Fruit fly (Drosophila melanogaster): ENCODE data around the gene Arf1.

Arf1 gene

DNA sequence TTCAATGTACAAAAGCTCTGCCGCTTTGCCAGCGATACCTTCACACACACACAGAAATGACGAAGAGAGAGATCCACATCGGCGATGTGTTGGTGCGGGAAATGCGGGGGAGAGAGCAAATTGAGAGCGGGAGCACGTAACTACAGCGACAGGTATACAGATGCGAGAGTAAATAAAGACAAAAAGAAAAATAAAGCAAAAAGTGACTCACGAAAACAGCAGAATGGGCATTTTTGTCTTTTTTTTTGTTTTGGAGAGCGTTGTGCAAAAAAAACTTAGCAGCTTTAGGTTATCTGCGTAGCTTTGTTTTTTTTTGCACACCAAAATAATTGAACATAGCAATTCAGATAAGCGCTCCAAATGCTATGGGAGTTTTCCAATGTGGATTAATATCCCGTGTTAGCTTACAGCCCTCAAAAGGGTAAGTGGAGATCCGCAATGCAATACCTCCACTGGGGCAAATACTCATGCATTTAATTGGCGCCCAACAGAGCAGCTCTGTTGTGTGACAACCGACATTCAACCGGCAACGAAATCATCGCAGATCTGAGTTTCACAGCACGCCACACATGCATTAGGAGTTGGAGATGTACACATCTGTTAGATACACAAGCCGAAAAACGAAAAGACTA, 49.4 kb downstream of the Arf1 start (continued):
- TF ChIP-seq Deaf1 (tag; optimal IDR thresholded peaks at IDR 0.05): peak; percentile 74
- 0 out of 3 replicates have a peak, but pooled peaks have one; percentile 7 for TF ChIP-seq z (GFP tag; IDR thresholded peaks at IDR 0.05)
- peak; percentile 25 for TF ChIP-seq CG17385 (GFP tag; optimal IDR thresholded peaks at IDR 0.05)
- no peak for TF ChIP-seq CG5180 (GFP tag; optimal IDR thresholded peaks at IDR 0.05)
- TF ChIP-seq scrt (GFP tag; optimal IDR thresholded peaks at IDR 0.05): peak; percentile 18
- peak; percentile 22; the same call in 1 of the 2 replicates for TF ChIP-seq sob (GFP tag; IDR thresholded peaks at IDR 0.05)
- TF ChIP-seq CG10979 (tag; optimal IDR thresholded peaks at IDR 0.05): no peak
- peak; percentile 27 for TF ChIP-seq CG10543 (GFP tag; optimal IDR thresholded peaks at IDR 0.05)
- peak; percentile 75; the same call in 2 of the 3 replicates for TF ChIP-seq CG17361 (GFP tag; IDR thresholded peaks at IDR 0.05)
- TF ChIP-seq chinmo (GFP tag; IDR thresholded peaks at IDR 0.05; ENCODE audit: partially characterized antibody): peak; percentile 87; the same call in 2 of the 4 replicates
- TF ChIP-seq rib (GFP tag; IDR thresholded peaks at IDR 0.05): peak; percentile 86
- TF ChIP-seq CG5245 (GFP tag; optimal IDR thresholded peaks at IDR 0.05): no peak
- peak; percentile 28 for TF ChIP-seq caup (GFP tag; optimal IDR thresholded peaks at IDR 0.05; ENCODE audit: severe bottlenecking)
- no peak for TF ChIP-seq CG17186 (GFP tag; optimal IDR thresholded peaks at IDR 0.05)
- peak; percentile 15 for TF ChIP-seq Fer2 (tag; optimal IDR thresholded peaks at IDR 0.05)
- TF ChIP-seq CG3995 (GFP tag; optimal IDR thresholded peaks at IDR 0.05): peak; percentile 34
- TF ChIP-seq CG13296 (GFP tag; optimal IDR thresholded peaks at IDR 0.05): peak; percentile 55
- TF ChIP-seq CG17359 (tag; optimal IDR thresholded peaks at IDR 0.05): peak; percentile 18
- peak; percentile 87 to 97 for TF ChIP-seq Trl (optimal IDR thresholded peaks at IDR 0.05)
- peak; percentile 33 for TF ChIP-seq Trl (GFP tag; optimal IDR thresholded peaks at IDR 0.05)
- no peak for TF ChIP-seq pita (GFP tag; optimal IDR thresholded peaks at IDR 0.05)
- TF ChIP-seq CG13894 (tag; optimal IDR thresholded peaks at IDR 0.05): peak; percentile 30
- TF ChIP-seq Doc2 (GFP tag; IDR thresholded peaks at IDR 0.05): no peak
- TF ChIP-seq CG13624 (GFP tag; optimal IDR thresholded peaks at IDR 0.05): peak; percentile 22
- no peak for TF ChIP-seq Oli (tag; optimal IDR thresholded peaks at IDR 0.05)
- TF ChIP-seq sug (tag; optimal IDR thresholded peaks at IDR 0.05): peak; percentile 15
- TF ChIP-seq CHES-1-like (GFP tag; optimal IDR thresholded peaks at IDR 0.05): no peak
- peak; percentile 17; the same call in 1 of the 2 replicates for TF ChIP-seq stc (GFP tag; IDR thresholded peaks at IDR 0.05)
- peak; percentile 86 for TF ChIP-seq cg (GFP tag; optimal IDR thresholded peaks at IDR 0.05)
- peak; percentile 43; the same call in 1 of the 2 replicates for TF ChIP-seq ssp (GFP tag; IDR thresholded peaks at IDR 0.05)
- peak; percentile 40; the same call in 1 of the 2 replicates for TF ChIP-seq CG13287 (GFP tag; IDR thresholded peaks at IDR 0.05; ENCODE audit: partially characterized antibody)
- TF ChIP-seq Xrp1 (GFP tag; IDR thresholded peaks at IDR 0.05): 0 out of 2 replicates have a peak, but pooled peaks have one; percentile 16
- TF ChIP-seq Dbx (GFP tag; IDR thresholded peaks at IDR 0.05): peak; percentile 38; the same call in 1 of the 3 replicates
- TF ChIP-seq CG8290 (GFP tag; optimal IDR thresholded peaks at IDR 0.05): no peak
- TF ChIP-seq CG8290 (tag; optimal IDR thresholded peaks at IDR 0.05): peak in 1 of 2 experiments; percentile 51
- TF ChIP-seq D19A (tag; optimal IDR thresholded peaks at IDR 0.05): no peak
- TF ChIP-seq exex (tag; optimal IDR thresholded peaks at IDR 0.05): peak; percentile 20
- peak; percentile 38 for TF ChIP-seq yki (optimal IDR thresholded peaks at IDR 0.05)
- TF ChIP-seq sd (tag; optimal IDR thresholded peaks at IDR 0.05): peak; percentile 56
- peak; percentile 82 for TF ChIP-seq Adf1 (GFP tag; IDR thresholded peaks at IDR 0.05)
- peak; percentile 28 for TF ChIP-seq CG12769 (tag; optimal IDR thresholded peaks at IDR 0.05)
- no peak for TF ChIP-seq CG15479 (GFP tag; optimal IDR thresholded peaks at IDR 0.05)
- TF ChIP-seq CG3281 (GFP tag; optimal IDR thresholded peaks at IDR 0.05): peak; percentile 15
- no peak for TF ChIP-seq luna (GFP tag; optimal IDR thresholded peaks at IDR 0.05)
- peak; percentile 25 for TF ChIP-seq CG34376 (GFP tag; optimal IDR thresholded peaks at IDR 0.05)
- no peak for TF ChIP-seq Fer3 (tag; optimal IDR thresholded peaks at IDR 0.05)
- TF ChIP-seq gt (GFP tag; IDR thresholded peaks at IDR 0.05): no peak
- no peak for TF ChIP-seq slp2 (GFP tag; optimal IDR thresholded peaks at IDR 0.05)
- TF ChIP-seq usp (GFP tag; optimal IDR thresholded peaks at IDR 0.05): no peak

All from whole organism, embryonic.